Fruit fly (Drosophila melanogaster) whole organism, prepupa: ENCODE data around the gene Art1.
A peak's percentile ranks its signal among the peaks of the same experiment; 100 is the strongest.

Experiments
- Blimp-1 ChIP-seq: fragments of 200-800 bp; sonication (Bioruptor generic); optimal IDR thresholded peaks from 3 replicates; lab custom pipeline; 2017; ENCODE audit warnings: missing biosample characterization, missing genetic modification characterization, mild to moderate bottlenecking, moderate library complexity, missing genetic modification reagents
- CG10669 ChIP-seq: fragments of 200-800 bp; sonication (Bioruptor generic); optimal IDR thresholded peaks from 3 replicates; lab custom pipeline; 2018; ENCODE audit warnings: missing biosample characterization, mild to moderate bottlenecking, missing genetic modification characterization, moderate library complexity
- CG11294 ChIP-seq: fragments of 200-800 bp; sonication (Bioruptor generic); IDR thresholded peaks from 2 replicates; pipeline ENCODE4 v1.3.6; 2022; ENCODE audit warnings: missing biosample characterization, missing genetic modification characterization
- CG11762 ChIP-seq: fragments of 200-800 bp; sonication (Bioruptor generic); optimal IDR thresholded peaks from 3 replicates; lab custom pipeline; 2016; ENCODE audit warnings: missing biosample characterization, missing genetic modification characterization; ENCODE audit not compliant: insufficient read depth
- CG11902 ChIP-seq: fragments of 200-800 bp; sonication (Bioruptor generic); optimal IDR thresholded peaks from 3 replicates; lab custom pipeline; 2016; ENCODE audit warnings: missing biosample characterization, missing genetic modification characterization
- CG15336 ChIP-seq: fragments of 200-800 bp; sonication (Bioruptor generic); IDR thresholded peaks from 2 replicates; pipeline ENCODE4 v1.3.6; 2022; ENCODE audit warnings: missing biosample characterization, missing genetic modification characterization
- CG3032 ChIP-seq: fragments of 200-800 bp; optimal IDR thresholded peaks from 2 replicates; lab custom pipeline; 2019; ENCODE audit warnings: missing biosample characterization, mild to moderate bottlenecking, missing genetic modification characterization, moderate library complexity
- CG34406 ChIP-seq: fragments of 200-800 bp; sonication (Bioruptor generic); optimal IDR thresholded peaks from 3 replicates; lab custom pipeline; 2016; ENCODE audit warnings: missing biosample characterization, missing genetic modification characterization
- CG3919 ChIP-seq: fragments of 200-800 bp; sonication (Bioruptor generic); optimal IDR thresholded peaks from 3 replicates; lab custom pipeline; 2016; ENCODE audit warnings: missing biosample characterization, missing genetic modification characterization
- CG4318 ChIP-seq: fragments of 200-800 bp; sonication (Bioruptor generic); optimal IDR thresholded peaks from 3 replicates; lab custom pipeline; 2017; ENCODE audit warnings: missing biosample characterization, mild to moderate bottlenecking, missing genetic modification characterization
- CG6163 ChIP-seq: fragments of 200-800 bp; sonication (Bioruptor generic); IDR thresholded peaks from 3 replicates; pipeline ENCODE4 v1.3.6; 2022; ENCODE audit warnings: missing biosample characterization, missing genetic modification characterization
- CG6276 ChIP-seq: fragments of 200-800 bp; sonication (Bioruptor generic); optimal IDR thresholded peaks from 2 replicates; lab custom pipeline; 2017; ENCODE audit warnings: missing biosample characterization, mild to moderate bottlenecking, missing genetic modification characterization
- CG6808 ChIP-seq: fragments of 200-800 bp; sonication (Bioruptor generic); optimal IDR thresholded peaks from 3 replicates; lab custom pipeline; 2017; ENCODE audit warnings: missing biosample characterization, missing genetic modification characterization, mild to moderate bottlenecking, moderate library complexity, missing genetic modification reagents
- CG7368 ChIP-seq: fragments of 200-800 bp; sonication (Bioruptor generic); optimal IDR thresholded peaks from 3 replicates; lab custom pipeline; 2016; ENCODE audit warnings: missing biosample characterization, missing genetic modification characterization
- CG8119 ChIP-seq: fragments of 200-800 bp; sonication (Bioruptor generic); IDR thresholded peaks from 3 replicates; pipeline ENCODE4 v1.3.6; 2022; ENCODE audit warnings: missing biosample characterization, missing genetic modification characterization
- CG8319 ChIP-seq: fragments of 200-800 bp; sonication (Bioruptor generic); optimal IDR thresholded peaks from 3 replicates; lab custom pipeline; 2016; ENCODE audit warnings: missing biosample characterization, missing genetic modification characterization
- CG8632 ChIP-seq: fragments of 200-800 bp; sonication (Bioruptor generic); optimal IDR thresholded peaks from 3 replicates; lab custom pipeline; 2016; ENCODE audit warnings: missing biosample characterization, missing genetic modification characterization
- CG9139 ChIP-seq: fragments of 200-800 bp; sonication (Bioruptor generic); optimal IDR thresholded peaks from 3 replicates; lab custom pipeline; 2017; ENCODE audit warnings: missing biosample characterization, mild to moderate bottlenecking, missing genetic modification characterization
- Eip75B ChIP-seq: fragments of 200-800 bp; sonication (Bioruptor generic); optimal IDR thresholded peaks from 3 replicates; lab custom pipeline; 2016; ENCODE audit warnings: missing biosample characterization, missing genetic modification characterization
- Eip78C ChIP-seq: fragments of 200-800 bp; sonication (Bioruptor generic); peaks from one replicate; lab custom pipeline; 2016; ENCODE audit warnings: missing biosample characterization, missing genetic modification characterization
- Eip93F ChIP-seq: fragments of 200-800 bp; sonication (Bioruptor generic); optimal IDR thresholded peaks from 2 replicates; lab custom pipeline; 2016; ENCODE audit warnings: missing biosample characterization, mild to moderate bottlenecking, missing genetic modification characterization
- Ets21C ChIP-seq: fragments of 200-800 bp; sonication (Bioruptor generic); optimal IDR thresholded peaks from 3 replicates; lab custom pipeline; 2016; ENCODE audit warnings: missing biosample characterization, missing genetic modification characterization
- Ets96B ChIP-seq: fragments of 200-800 bp; optimal IDR thresholded peaks from 2 replicates; lab custom pipeline; 2019; ENCODE audit warnings: missing biosample characterization, mild to moderate bottlenecking, missing genetic modification characterization, moderate library complexity
- Gug ChIP-seq: fragments of 200-800 bp; sonication (Bioruptor generic); IDR thresholded peaks from 2 replicates; pipeline ENCODE4 v1.3.6; 2022; ENCODE audit warnings: missing biosample characterization, missing genetic modification characterization
- Hr38 ChIP-seq: sonication (Bioruptor generic); optimal IDR thresholded peaks from 2 replicates; lab custom pipeline; 2016; ENCODE audit warnings: missing biosample characterization, missing genetic modification characterization
- Hr39 ChIP-seq: fragments of 200-800 bp; sonication (Bioruptor generic); optimal IDR thresholded peaks from 2 replicates; lab custom pipeline; 2016; ENCODE audit warnings: missing biosample characterization, missing genetic modification characterization
- Hr4 ChIP-seq: fragments of 200-800 bp; sonication (Bioruptor generic); optimal IDR thresholded peaks from 3 replicates; lab custom pipeline; 2016; ENCODE audit warnings: missing biosample characterization, missing genetic modification characterization
- Lpt ChIP-seq: fragments of 200-800 bp; sonication (Bioruptor generic); optimal IDR thresholded peaks from 3 replicates; lab custom pipeline; 2016; ENCODE audit warnings: missing biosample characterization, missing genetic modification characterization
- Met ChIP-seq: fragments of 200-800 bp; sonication (Bioruptor generic); optimal IDR thresholded peaks from 3 replicates; lab custom pipeline; 2016; ENCODE audit warnings: missing biosample characterization, missing genetic modification characterization
- OdsH ChIP-seq: fragments of 200-800 bp; sonication (Bioruptor generic); optimal IDR thresholded peaks from 3 replicates; lab custom pipeline; 2016; ENCODE audit warnings: missing biosample characterization, missing genetic modification characterization
- Smox ChIP-seq: fragments of 200-800 bp; sonication (Bioruptor generic); optimal IDR thresholded peaks from 3 replicates; lab custom pipeline; 2016; ENCODE audit warnings: missing biosample characterization, missing genetic modification characterization
- Sox102F ChIP-seq: fragments of 200-800 bp; sonication (Bioruptor generic); optimal IDR thresholded peaks from 2 replicates; lab custom pipeline; 2016; ENCODE audit warnings: missing biosample characterization, mild to moderate bottlenecking, missing genetic modification characterization
- Sox14 ChIP-seq: fragments of 200-800 bp; sonication (Bioruptor generic); optimal IDR thresholded peaks from 3 replicates; lab custom pipeline; 2016; ENCODE audit warnings: missing biosample characterization, missing genetic modification characterization
- Sox15 ChIP-seq: fragments of 200-800 bp; sonication (Bioruptor generic); optimal IDR thresholded peaks from 3 replicates; lab custom pipeline; 2016; ENCODE audit warnings: missing biosample characterization, missing genetic modification characterization
- achi ChIP-seq: fragments of 200-800 bp; sonication (Bioruptor generic); optimal IDR thresholded peaks from 3 replicates; lab custom pipeline; 2016; ENCODE audit warnings: missing biosample characterization, missing genetic modification characterization
- cyc ChIP-seq: fragments of 200-800 bp; sonication (Bioruptor generic); optimal IDR thresholded peaks from 3 replicates; lab custom pipeline; 2016; ENCODE audit warnings: missing biosample characterization, missing genetic modification characterization
- dac ChIP-seq: fragments of 200-800 bp; sonication (Bioruptor generic); optimal IDR thresholded peaks from 2 replicates; lab custom pipeline; 2017; ENCODE audit warnings: missing biosample characterization, mild to moderate bottlenecking, missing genetic modification characterization
- dsx ChIP-seq: fragments of 200-800 bp; optimal IDR thresholded peaks from 3 replicates; lab custom pipeline; 2019; ENCODE audit warnings: missing biosample characterization, mild to moderate bottlenecking, missing genetic modification characterization, moderate library complexity; ENCODE audit not compliant: poor library complexity, severe bottlenecking
- eg ChIP-seq: fragments of 200-800 bp; sonication (Bioruptor generic); IDR thresholded peaks from 3 replicates; pipeline ENCODE4 v1.3.6; 2022; ENCODE audit warnings: missing biosample characterization, missing genetic modification characterization
- fd59A ChIP-seq: fragments of 200-800 bp; sonication (Bioruptor generic); optimal IDR thresholded peaks from 2 replicates; lab custom pipeline; 2017; ENCODE audit warnings: missing biosample characterization, mild to moderate bottlenecking, missing genetic modification characterization, missing genetic modification reagents
- fd85E ChIP-seq: fragments of 200-800 bp; sonication (Bioruptor generic); optimal IDR thresholded peaks from 3 replicates; lab custom pipeline; 2016; ENCODE audit warnings: missing biosample characterization, missing genetic modification characterization
- fkh ChIP-seq: fragments of 200-800 bp; sonication (Bioruptor generic); optimal IDR thresholded peaks from 3 replicates; lab custom pipeline; 2017; ENCODE audit warnings: missing biosample characterization, mild to moderate bottlenecking, missing genetic modification characterization, moderate library complexity
- lz ChIP-seq: fragments of 200-800 bp; sonication (Bioruptor generic); optimal IDR thresholded peaks from 3 replicates; lab custom pipeline; 2016; ENCODE audit warnings: missing biosample characterization, missing genetic modification characterization
- net ChIP-seq: fragments of 200-800 bp; sonication (Bioruptor generic); optimal IDR thresholded peaks from 3 replicates; lab custom pipeline; 2016; ENCODE audit warnings: missing biosample characterization, missing genetic modification characterization
- pdm3 ChIP-seq: fragments of 200-800 bp; sonication (Bioruptor generic); optimal IDR thresholded peaks from 3 replicates; lab custom pipeline; 2016; ENCODE audit warnings: missing biosample characterization, missing genetic modification characterization
- salr ChIP-seq, 2 experiments: fragments of 200-800 bp; sonication (Bioruptor generic); optimal IDR thresholded peaks; 3 replicates each; lab custom pipeline; 2016 to 2018; ENCODE audit warnings: missing biosample characterization in 2 of 2, missing genetic modification characterization in 2 of 2, mild to moderate bottlenecking in 1 of 2
- svp ChIP-seq: fragments of 200-800 bp; sonication (Bioruptor generic); peaks from one replicate; lab custom pipeline; 2016; ENCODE audit warnings: missing biosample characterization, missing genetic modification characterization
- topi ChIP-seq: fragments of 200-800 bp; sonication (Bioruptor generic); optimal IDR thresholded peaks from 3 replicates; lab custom pipeline; 2016; ENCODE audit warnings: missing biosample characterization, missing genetic modification characterization

The Art1 gene

dm6 chr3R:10834893-10835292, 46.9 kb upstream of the Art1 start (continued):
- TF ChIP-seq CG8119 (peak; percentile 97), dac (GFP tag; lab: Kevin White, UChicago) (peak; percentile 92), CG11902 (GFP tag; lab: Kevin White, UChicago) (peak; percentile 92), fkh (GFP tag; lab: Kevin White, UChicago) (no peak), Lpt (GFP tag; lab: Kevin White, UChicago) (peak; percentile 97), pdm3 (GFP tag; lab: Kevin White, UChicago) (peak; percentile 93), CG3919 (GFP tag; lab: Kevin White, UChicago) (peak; percentile 98), Eip78C (GFP tag; lab: Kevin White, UChicago) (peak; percentile 99), salr (GFP tag; optimal IDR thresholded peaks at IDR 0.05; lab: Kevin White, UChicago) (peak; percentile 88 to 93), Sox102F (peak; percentile 95), Sox15 (GFP tag; lab: Kevin White, UChicago) (peak; percentile 90), Gug (GFP tag; lab: Robert Waterston, UW) (peak; percentile 88), Met (peak; percentile 94), CG8632 (peak; percentile 95), Hr4 (peak; percentile 95), fd85E (GFP tag; lab: Kevin White, UChicago) (peak; percentile 89), CG3032 (tag; lab: Kevin White, UChicago) (peak; percentile 94), CG6808 (peak; percentile 96), CG6276 (GFP tag; lab: Kevin White, UChicago) (peak; percentile 95), OdsH (GFP tag; lab: Kevin White, UChicago) (peak; percentile 97), Sox14 (GFP tag; lab: Kevin White, UChicago) (peak; percentile 90), Eip75B (GFP tag; lab: Kevin White, UChicago) (peak; percentile 97)

- no peak for TF ChIP-seq Blimp-1 (GFP tag; lab: Kevin White, UChicago)
- peak; percentile 97 for TF ChIP-seq CG6163 (GFP tag; lab: Robert Waterston, UW)
- peak; percentile 89 for TF ChIP-seq CG15336
- peak; percentile 87 for TF ChIP-seq CG11294 (GFP tag; lab: Robert Waterston, UW)
- peak; percentile 83 for TF ChIP-seq Hr4
- TF ChIP-seq Smox (GFP tag; lab: Kevin White, UChicago) = no peak
- peak; percentile 90 for TF ChIP-seq dsx (GFP tag; lab: Kevin White, UChicago)
- peak; percentile 65 for TF ChIP-seq svp (GFP tag; lab: Kevin White, UChicago)
- no peak for TF ChIP-seq Sox102F
- TF ChIP-seq CG8319 (GFP tag; lab: Kevin White, UChicago) = peak; percentile 55
- TF ChIP-seq eg (GFP tag; lab: Robert Waterston, UW) = peak; percentile 95
- peak; percentile 88 for TF ChIP-seq Eip75B (GFP tag; lab: Kevin White, UChicago)
- peak; percentile 43 for TF ChIP-seq cyc
- peak; percentile 55 for TF ChIP-seq net (GFP tag; lab: Kevin White, UChicago)
- no peak for TF ChIP-seq Hr38 (GFP tag; lab: Kevin White, UChicago)
- no peak for TF ChIP-seq Sox15 (GFP tag; lab: Kevin White, UChicago)
- peak; percentile 49 for TF ChIP-seq CG11902 (GFP tag; lab: Kevin White, UChicago)
- no peak for TF ChIP-seq Ets21C (GFP tag; lab: Kevin White, UChicago)
- peak; percentile 83 for TF ChIP-seq CG9139
- peak; percentile 73 for TF ChIP-seq CG7368 (GFP tag; lab: Kevin White, UChicago)
- peak; percentile 76 for TF ChIP-seq CG4318 (GFP tag; lab: Kevin White, UChicago)
- TF ChIP-seq CG10669 (GFP tag; lab: Kevin White, UChicago) = peak; percentile 89
- TF ChIP-seq OdsH (GFP tag; lab: Kevin White, UChicago) = peak; percentile 76
- TF ChIP-seq CG8632 = peak; percentile 19
- peak; percentile 73 for TF ChIP-seq fd59A
- peak; percentile 93 for TF ChIP-seq Ets96B (tag; lab: Kevin White, UChicago)
- TF ChIP-seq CG34406 (GFP tag; lab: Kevin White, UChicago) = peak; percentile 28
- no peak for TF ChIP-seq Hr39 (GFP tag; lab: Kevin White, UChicago)
- TF ChIP-seq achi = peak; percentile 73
- TF ChIP-seq CG3032 (tag; lab: Kevin White, UChicago) = peak; percentile 92
- peak; percentile 88 for TF ChIP-seq CG8119
- peak; percentile 20 for TF ChIP-seq lz (GFP tag; lab: Kevin White, UChicago)
- peak; percentile 48 for TF ChIP-seq topi (GFP tag; lab: Kevin White, UChicago)
- peak; percentile 92 for TF ChIP-seq Lpt (GFP tag; lab: Kevin White, UChicago)
- peak; percentile 87 for TF ChIP-seq CG11762 (GFP tag; lab: Kevin White, UChicago)
- TF ChIP-seq Eip93F (GFP tag; lab: Kevin White, UChicago) = no peak
Measured at dm6 chr3R:10832526-10833165, 44.6 kb upstream of the Art1 start.
